Fruit fly (Drosophila melanogaster) whole organism, embryonic: ENCODE data around the gene Exo70.

Source experiments
- ATbp ChIP-seq: fragments of 200-800 bp; sonication (Bioruptor generic); optimal IDR thresholded peaks from 2 replicates; lab custom pipeline; 2017; ENCODE audit warnings: missing biosample characterization, mild to moderate bottlenecking, missing genetic modification characterization, missing genetic modification reagents
- Bteb2 ChIP-seq: fragments of 200-800 bp; sonication (Bioruptor generic); optimal IDR thresholded peaks from 2 replicates; lab custom pipeline; 2016; ENCODE audit warnings: missing biosample characterization, missing genetic modification characterization
- CG10209 ChIP-seq: fragments of 200-800 bp; sonication (Bioruptor generic); optimal IDR thresholded peaks from 3 replicates; lab custom pipeline; 2017; ENCODE audit warnings: missing biosample characterization, mild to moderate bottlenecking, missing genetic modification characterization, missing genetic modification reagents
- CG10321 ChIP-seq: fragments of 200-800 bp; sonication (Bioruptor generic); IDR thresholded peaks from 2 replicates; pipeline ENCODE4 v1.3.6; 2022; ENCODE audit warnings: missing biosample characterization, missing genetic modification characterization
- CG10431 ChIP-seq: fragments of 200-800 bp; sonication (Bioruptor generic); optimal IDR thresholded peaks from 3 replicates; lab custom pipeline; 2018; ENCODE audit warnings: missing biosample characterization, mild to moderate bottlenecking, missing genetic modification characterization
- CG10654 ChIP-seq: fragments of 200-800 bp; sonication (Bioruptor generic); optimal IDR thresholded peaks from 2 replicates; lab custom pipeline; 2016; ENCODE audit warnings: missing biosample characterization, missing genetic modification characterization
- CG11085 ChIP-seq: fragments of 200-800 bp; sonication (Bioruptor generic); IDR thresholded peaks from 2 replicates; pipeline ENCODE4 v1.3.6; 2022; ENCODE audit warnings: missing biosample characterization, missing genetic modification characterization
- CG11504 ChIP-seq: fragments of 200-800 bp; sonication (Bioruptor generic); optimal IDR thresholded peaks from 3 replicates; lab custom pipeline; 2019; ENCODE audit warnings: missing biosample characterization, mild to moderate bottlenecking, missing genetic modification characterization, moderate library complexity
- CG11695 ChIP-seq: fragments of 200-800 bp; sonication (Bioruptor generic); IDR thresholded peaks from 3 replicates; pipeline ENCODE4 v1.3.6; 2022; ENCODE audit warnings: missing biosample characterization, missing genetic modification characterization
- CG12155 ChIP-seq: fragments of 200-800 bp; sonication (Bioruptor generic); optimal IDR thresholded peaks from 3 replicates; lab custom pipeline; 2016; ENCODE audit warnings: missing biosample characterization, missing genetic modification characterization
- CG12236 ChIP-seq: fragments of 200-800 bp; sonication (Bioruptor generic); optimal IDR thresholded peaks from 2 replicates; lab custom pipeline; 2016; ENCODE audit warnings: missing biosample characterization, missing genetic modification characterization
- CG13287 ChIP-seq: fragments of 200-800 bp; sonication (Bioruptor generic); IDR thresholded peaks from 2 replicates; pipeline ENCODE4 v1.3.6; 2022; ENCODE audit warnings: missing biosample characterization, missing genetic modification characterization; ENCODE audit not compliant: partially characterized antibody
- CG13775 ChIP-seq: fragments of 200-800 bp; sonication (Bioruptor generic); optimal IDR thresholded peaks from 3 replicates; lab custom pipeline; 2017; ENCODE audit warnings: missing biosample characterization, mild to moderate bottlenecking, missing genetic modification characterization
- CG15269 ChIP-seq: fragments of 200-800 bp; sonication (Bioruptor generic); optimal IDR thresholded peaks from 2 replicates; lab custom pipeline; 2018; ENCODE audit warnings: missing biosample characterization, mild to moderate bottlenecking, missing genetic modification characterization, moderate library complexity
- CG2202 ChIP-seq: fragments of 200-800 bp; sonication (Bioruptor generic); optimal IDR thresholded peaks from 2 replicates; lab custom pipeline; 2018; ENCODE audit warnings: missing biosample characterization, mild to moderate bottlenecking, missing genetic modification characterization
- CG32772 ChIP-seq: fragments of 200-800 bp; sonication (Bioruptor generic); IDR thresholded peaks from 2 replicates; pipeline ENCODE4 v1.3.6; 2022; ENCODE audit warnings: missing biosample characterization, missing genetic modification characterization
- CG34422 ChIP-seq: fragments of 200-800 bp; sonication (Bioruptor generic); IDR thresholded peaks from 3 replicates; pipeline ENCODE4 v1.3.6; 2022; ENCODE audit warnings: missing biosample characterization, missing genetic modification characterization
- CG3995 ChIP-seq: fragments of 200-800 bp; sonication (Bioruptor generic); optimal IDR thresholded peaks from 3 replicates; lab custom pipeline; 2016; ENCODE audit warnings: missing biosample characterization, missing genetic modification characterization
- CG4424 ChIP-seq: fragments of 200-800 bp; sonication (Bioruptor generic); optimal IDR thresholded peaks from 3 replicates; lab custom pipeline; 2016; ENCODE audit warnings: missing biosample characterization, missing genetic modification characterization
- CG7963 ChIP-seq: fragments of 200-800 bp; sonication (Bioruptor generic); IDR thresholded peaks from 3 replicates; pipeline ENCODE4 v1.3.6; 2022; ENCODE audit warnings: missing biosample characterization, missing genetic modification characterization; ENCODE audit not compliant: partially characterized antibody
- CG8290 ChIP-seq, 3 experiments: fragments of 200-800 bp; sonication (Bioruptor generic); optimal IDR thresholded peaks; 2 replicates each; lab custom pipeline; 2016 to 2019; ENCODE audit warnings: missing biosample characterization in 3 of 3, missing genetic modification characterization in 3 of 3, mild to moderate bottlenecking in 2 of 3, moderate library complexity in 1 of 3
- CrebB ChIP-seq: fragments of 200-800 bp; sonication (Bioruptor generic); optimal IDR thresholded peaks from 3 replicates; lab custom pipeline; 2018; ENCODE audit warnings: missing biosample characterization, mild to moderate bottlenecking, missing genetic modification characterization
- D19B ChIP-seq: fragments of 200-800 bp; sonication (Bioruptor generic); optimal IDR thresholded peaks from 2 replicates; lab custom pipeline; 2017; ENCODE audit warnings: missing biosample characterization, mild to moderate bottlenecking, missing genetic modification characterization
- ERR ChIP-seq: fragments of 200-800 bp; sonication (Bioruptor generic); optimal IDR thresholded peaks from 2 replicates; lab custom pipeline; 2016; ENCODE audit warnings: missing biosample characterization, missing genetic modification characterization
- HLHmδ ChIP-seq: fragments of 200-800 bp; sonication (Bioruptor generic); optimal IDR thresholded peaks from 2 replicates; lab custom pipeline; 2018; ENCODE audit warnings: missing biosample characterization, mild to moderate bottlenecking, missing genetic modification characterization, moderate library complexity
- Hmx ChIP-seq: fragments of 200-800 bp; sonication (Bioruptor generic); optimal IDR thresholded peaks from 2 replicates; lab custom pipeline; 2016; ENCODE audit warnings: missing biosample characterization, missing genetic modification characterization
- Kr ChIP-seq: fragments of 200-800 bp; sonication (Bioruptor generic); optimal IDR thresholded peaks from 2 replicates; lab custom pipeline; 2017; ENCODE audit warnings: missing biosample characterization, mild to moderate bottlenecking, missing genetic modification characterization
- Max ChIP-seq: fragments of 200-800 bp; sonication (Bioruptor generic); optimal IDR thresholded peaks from 2 replicates; lab custom pipeline; 2016; ENCODE audit warnings: missing biosample characterization, mild to moderate bottlenecking, missing genetic modification characterization
- Med ChIP-seq: fragments of 200-800 bp; sonication (Bioruptor generic); peaks from one replicate; lab custom pipeline; 2016; ENCODE audit warnings: missing biosample characterization, missing genetic modification characterization, mild to moderate bottlenecking, inconsistent platforms, moderate library complexity
- Mes4 ChIP-seq: fragments of 200-800 bp; sonication (Bioruptor generic); optimal IDR thresholded peaks from 2 replicates; lab custom pipeline; 2016; ENCODE audit warnings: missing biosample characterization, missing genetic modification characterization
- Nf-YA ChIP-seq: fragments of 200-800 bp; sonication (Bioruptor generic); IDR thresholded peaks from 2 replicates; pipeline ENCODE4 v1.3.6; 2022; ENCODE audit warnings: missing biosample characterization, missing genetic modification characterization
- Side ChIP-seq: fragments of 200-800 bp; sonication (Bioruptor generic); optimal IDR thresholded peaks from 2 replicates; lab custom pipeline; 2016; ENCODE audit warnings: missing biosample characterization, missing genetic modification characterization
- Spps ChIP-seq: fragments of 200-800 bp; sonication (Bioruptor generic); optimal IDR thresholded peaks from 2 replicates; lab custom pipeline; 2018; ENCODE audit warnings: missing biosample characterization, mild to moderate bottlenecking, missing genetic modification characterization
- cad ChIP-seq: fragments of >200 bp; optimal IDR thresholded peaks from 2 replicates; lab custom pipeline; 2017; ENCODE audit warnings: missing biosample characterization, missing genetic modification characterization
- exex ChIP-seq: fragments of 200-800 bp; sonication (Bioruptor generic); optimal IDR thresholded peaks from 4 replicates; lab custom pipeline; 2018; ENCODE audit warnings: missing biosample characterization, mild to moderate bottlenecking, missing genetic modification characterization, moderate library complexity
- fd3F ChIP-seq: fragments of 200-800 bp; sonication (Bioruptor generic); optimal IDR thresholded peaks from 2 replicates; lab custom pipeline; 2018; ENCODE audit warnings: missing biosample characterization, mild to moderate bottlenecking, missing genetic modification characterization, moderate library complexity
- gce ChIP-seq: fragments of 200-800 bp; sonication (Bioruptor generic); IDR thresholded peaks from 3 replicates; pipeline ENCODE4 v1.3.6; 2022; ENCODE audit warnings: missing biosample characterization, missing genetic modification characterization
- hbn ChIP-seq: fragments of 200-800 bp; sonication (Bioruptor generic); IDR thresholded peaks from 2 replicates; pipeline ENCODE4 v1.3.6; 2022; ENCODE audit warnings: missing biosample characterization, missing genetic modification characterization; ENCODE audit not compliant: partially characterized antibody
- jumu ChIP-seq: fragments of 200-800 bp; sonication (Bioruptor generic); optimal IDR thresholded peaks from 3 replicates; lab custom pipeline; 2016; ENCODE audit warnings: missing biosample characterization, missing genetic modification characterization
- nau ChIP-seq: fragments of 200-800 bp; sonication (Bioruptor generic); optimal IDR thresholded peaks from 3 replicates; lab custom pipeline; 2017; ENCODE audit warnings: missing biosample characterization, mild to moderate bottlenecking, missing genetic modification characterization, missing genetic modification reagents
- nerfin-2 ChIP-seq: fragments of 200-800 bp; sonication (Bioruptor generic); IDR thresholded peaks from 2 replicates; pipeline ENCODE4 v1.3.6; 2022; ENCODE audit warnings: missing biosample characterization, missing genetic modification characterization; ENCODE audit not compliant: partially characterized antibody
- oc ChIP-seq: fragments of 200-800 bp; sonication (Bioruptor generic); optimal IDR thresholded peaks from 2 replicates; lab custom pipeline; 2018; ENCODE audit warnings: missing biosample characterization, mild to moderate bottlenecking, missing genetic modification characterization, moderate library complexity
- pzg ChIP-seq: fragments of 200-800 bp; sonication (Bioruptor generic); optimal IDR thresholded peaks from 3 replicates; lab custom pipeline; 2018; ENCODE audit warnings: missing biosample characterization, mild to moderate bottlenecking, missing genetic modification characterization, moderate library complexity
- repo ChIP-seq: fragments of 200-800 bp; sonication (Bioruptor generic); optimal IDR thresholded peaks from 2 replicates; lab custom pipeline; 2016; ENCODE audit warnings: missing biosample characterization, missing genetic modification characterization
- row ChIP-seq: fragments of 200-800 bp; sonication (Bioruptor generic); IDR thresholded peaks from 3 replicates; pipeline ENCODE4 v1.3.6; 2022; ENCODE audit warnings: missing biosample characterization, missing genetic modification characterization
- sens-2 ChIP-seq: fragments of 200-800 bp; sonication (Bioruptor generic); IDR thresholded peaks from 2 replicates; pipeline ENCODE4 v1.3.6; 2022; ENCODE audit warnings: missing biosample characterization, missing genetic modification characterization
- slou ChIP-seq: fragments of 200-800 bp; sonication (Bioruptor generic); optimal IDR thresholded peaks from 3 replicates; lab custom pipeline; 2016; ENCODE audit warnings: missing biosample characterization, missing genetic modification characterization
- stc ChIP-seq: fragments of 200-800 bp; sonication (Bioruptor generic); IDR thresholded peaks from 2 replicates; pipeline ENCODE4 v1.3.6; 2022; ENCODE audit warnings: missing biosample characterization, missing genetic modification characterization
- vfl ChIP-seq: fragments of 200-800 bp; sonication (Bioruptor generic); optimal IDR thresholded peaks from 2 replicates; lab custom pipeline; 2016; ENCODE audit warnings: missing biosample characterization, missing genetic modification characterization
- wor ChIP-seq: fragments of 200-800 bp; sonication (Bioruptor generic); IDR thresholded peaks from 2 replicates; pipeline ENCODE4 v1.3.6; 2022; ENCODE audit warnings: missing biosample characterization, missing genetic modification characterization
- zfh2 ChIP-seq: fragments of 200-800 bp; sonication (Bioruptor generic); optimal IDR thresholded peaks from 2 replicates; lab custom pipeline; 2016; ENCODE audit warnings: missing biosample characterization, missing genetic modification characterization

Gene Exo70

dm6 chr3L:8395630-8396168 lies 16.0 kb upstream of the Exo70 start, which contains the start of gene CG7120 (continued):
- TF ChIP-seq CG10209 (peak; percentile 52), cad (GFP tag; lab: Kevin White, UChicago) (no peak), CG11085 (GFP tag; lab: Robert Waterston, UW) (no peak), CG2202 (tag; lab: Kevin White, UChicago) (peak; percentile 41), Hmx (GFP tag; lab: Kevin White, UChicago) (no peak), CG13287 (GFP tag; lab: Robert Waterston, UW) (no peak), zfh2 (GFP tag; lab: Kevin White, UChicago) (no peak), Spps (tag; lab: Kevin White, UChicago) (peak; percentile 22), vfl (GFP tag; lab: Kevin White, UChicago) (no peak), HLHmδ (GFP tag; lab: Kevin White, UChicago) (no peak), nerfin-2 (peak; percentile 25), Side (GFP tag; lab: Kevin White, UChicago) (no peak), repo (GFP tag; lab: Kevin White, UChicago) (peak; percentile 6), CG32772 (GFP tag; lab: Robert Waterston, UW) (no peak), Max (GFP tag; lab: Kevin White, UChicago) (peak; percentile 7), CG13775 (peak; percentile 34), CG12155 (no peak), slou (GFP tag; lab: Kevin White, UChicago) (no peak), Kr (GFP tag; lab: Kevin White, UChicago) (no peak), row (GFP tag; lab: Robert Waterston, UW) (peak; percentile 54), Med (peak; percentile 91), CG11695 (GFP tag; lab: Robert Waterston, UW) (peak; percentile 44; the same call in 2 of the 3 replicates), nau (GFP tag; lab: Kevin White, UChicago) (no peak), CG3995 (no peak), ATbp (GFP tag; lab: Kevin White, UChicago) (peak; percentile 26), Nf-YA (GFP tag; lab: Robert Waterston, UW) (no peak), wor (GFP tag; lab: Robert Waterston, UW) (no peak), CG10431 (no peak), exex (no peak), CG34422 (GFP tag; lab: Robert Waterston, UW) (0 out of 3 replicates have a peak, but pooled peaks have one; percentile 29), stc (no peak), Mes4 (GFP tag; lab: Kevin White, UChicago) (peak; percentile 34), CG4424 (GFP tag; lab: Kevin White, UChicago) (peak; percentile 55), CG7963 (GFP tag; lab: Robert Waterston, UW) (no peak), CG15269 (no peak), sens-2 (GFP tag; lab: Robert Waterston, UW) (no peak), oc (no peak), hbn (GFP tag; lab: Robert Waterston, UW) (no peak), CG8290 (GFP tag; optimal IDR thresholded peaks at IDR 0.05; lab: Kevin White, UChicago) (no peak), CG8290 (tag; optimal IDR thresholded peaks at IDR 0.05; lab: Kevin White, UChicago) (peak in 1 of 2 experiments; percentile 51), Bteb2 (peak; percentile 49), CG10654 (GFP tag; lab: Kevin White, UChicago) (peak; percentile 14), pzg (no peak), D19B (peak; percentile 3), jumu (GFP tag; lab: Kevin White, UChicago) (no peak), CG10321 (GFP tag; lab: Robert Waterston, UW) (no peak), CrebB (tag; lab: Kevin White, UChicago) (no peak), fd3F (GFP tag; lab: Kevin White, UChicago) (peak; percentile 13), CG12236 (no peak), CG11504 (tag; lab: Kevin White, UChicago) (peak; percentile 93), ERR (GFP tag; lab: Kevin White, UChicago) (no peak), gce (GFP tag; lab: Robert Waterston, UW) (no peak)
